Worm (Caenorhabditis elegans) whole organism, L4 larva: ENCODE results near the gene M153.3.

Experiments
- F10B5.3 ChIP-seq: sonication (generic microtip); optimal IDR thresholded peaks from 2 replicates; lab custom pipeline; 2016; ENCODE audit warnings: mild to moderate bottlenecking, missing genetic modification characterization, missing compliant biosample characterization
- T20F7.1 ChIP-seq: fragments of 200-800 bp; sonication (Bioruptor generic); optimal IDR thresholded peaks from 2 replicates; lab custom pipeline; 2018; ENCODE audit warnings: mild to moderate bottlenecking, missing genetic modification characterization, missing compliant biosample characterization
- ceh-28 ChIP-seq: fragments of 150-350 bp; optimal IDR thresholded peaks from 2 replicates; lab custom pipeline; 2014; ENCODE audit warnings: missing biosample characterization, missing genetic modification reagents, missing genetic modification characterization
- fos-1 ChIP-seq: fragments of 150-350 bp; optimal IDR thresholded peaks from 2 replicates; lab custom pipeline; 2014; ENCODE audit warnings: missing biosample characterization, missing genetic modification characterization
- lin-13 ChIP-seq: fragments of 150-350 bp; optimal IDR thresholded peaks from 2 replicates; lab custom pipeline; 2014; ENCODE audit warnings: missing biosample characterization, missing genetic modification reagents, missing genetic modification characterization
- lin-29 ChIP-seq: fragments of 200-800 bp; sonication (Bioruptor generic); IDR thresholded peaks from 2 replicates; pipeline ENCODE4 v1.3.6; 2022; ENCODE audit warnings: missing genetic modification reagents, missing genetic modification characterization, missing compliant biosample characterization
- mxl-3 ChIP-seq: fragments of 200-800 bp; sonication (Bioruptor generic); optimal IDR thresholded peaks from 2 replicates; lab custom pipeline; 2018; ENCODE audit warnings: mild to moderate bottlenecking, missing genetic modification characterization, missing compliant biosample characterization
- snpc-4 ChIP-seq: fragments of 150-350 bp; optimal IDR thresholded peaks from 2 replicates; lab custom pipeline; 2014; ENCODE audit warnings: missing biosample characterization, missing genetic modification characterization

- no peak for TF ChIP-seq lin-29 (GFP tag; lab: Robert Waterston, UW)
- no peak for TF ChIP-seq fos-1 (tag; lab: Kevin White, UChicago)
- no peak for TF ChIP-seq ceh-28 (tag; lab: Kevin White, UChicago)
- TF ChIP-seq T20F7.1 (GFP tag; lab: Kevin White, UChicago): no peak
- no peak for TF ChIP-seq snpc-4
- TF ChIP-seq F10B5.3: no peak
- no peak for TF ChIP-seq lin-13
- TF ChIP-seq mxl-3 (GFP tag; lab: Kevin White, UChicago): no peak
Observed at ce11 chrX:12111213-12111612, 31.5 kb upstream of the M153.3 start, which contains the start of gene lgc-14.
